Worm (Caenorhabditis elegans): Measurements from ENCODE around the gene sre-27.

sre-27 gene

ce11 chrII:12393690-12394089 lies 23.7 kb downstream of the sre-27 start, which contains the start of gene Y57A10B.7:
TSS of gene Y57A10B.7 (minus strand) at chrII:12393790.
- TF ChIP-seq ztf-23 (GFP tag; IDR thresholded peaks at IDR 0.05) (no peak), ztf-29 (GFP tag; IDR thresholded peaks at IDR 0.05) (no peak), tab-1 (GFP tag; IDR thresholded peaks at IDR 0.05) (no peak), med-1 (GFP tag; optimal IDR thresholded peaks at IDR 0.05; ENCODE audit: insufficient read depth) (no peak), klf-2 (GFP tag; conservative IDR thresholded peaks at IDR 0.05) (no peak), ref-1 (GFP tag; conservative IDR thresholded peaks at IDR 0.05) (no peak), T22C8.4 (GFP tag; IDR thresholded peaks at IDR 0.05) (no peak), flt-1 (GFP tag; IDR thresholded peaks at IDR 0.05) (no peak), cog-1 (tag; optimal IDR thresholded peaks at IDR 0.05) (no peak)

- TF ChIP-seq klf-2 (GFP tag; conservative IDR thresholded peaks at IDR 0.05), result no peak
- TF ChIP-seq ztf-29 (GFP tag; IDR thresholded peaks at IDR 0.05), result no peak
- TF ChIP-seq cog-1 (tag; optimal IDR thresholded peaks at IDR 0.05), result no peak
- TF ChIP-seq med-1 (GFP tag; optimal IDR thresholded peaks at IDR 0.05; ENCODE audit: insufficient read depth), result no peak
- TF ChIP-seq ref-1 (GFP tag; conservative IDR thresholded peaks at IDR 0.05), result no peak
- TF ChIP-seq flt-1 (GFP tag; IDR thresholded peaks at IDR 0.05), result no peak
- TF ChIP-seq ztf-23 (GFP tag; IDR thresholded peaks at IDR 0.05), result no peak
- no peak for TF ChIP-seq T22C8.4 (GFP tag; IDR thresholded peaks at IDR 0.05)
- TF ChIP-seq tab-1 (GFP tag; IDR thresholded peaks at IDR 0.05), result no peak
Observed at ce11 chrII:12389783-12390182, 27.6 kb downstream of the sre-27 start, which contains the start of gene Y57A10B.6. TSS of gene Y57A10B.6 (plus strand) at chrII:12390083.

ce11 chrII:12387980-12388379 lies 29.4 kb downstream of the sre-27 start, which contains the start of gene sre-41:
TSS of gene sre-41 (plus strand) at chrII:12388280.
- TF ChIP-seq T22C8.4 (GFP tag; IDR thresholded peaks at IDR 0.05) (no peak), flt-1 (GFP tag; IDR thresholded peaks at IDR 0.05) (no peak), tab-1 (GFP tag; IDR thresholded peaks at IDR 0.05) (no peak), med-1 (GFP tag; optimal IDR thresholded peaks at IDR 0.05; ENCODE audit: insufficient read depth) (no peak), ztf-29 (GFP tag; IDR thresholded peaks at IDR 0.05) (no peak), ztf-23 (GFP tag; IDR thresholded peaks at IDR 0.05) (no peak), klf-2 (GFP tag; conservative IDR thresholded peaks at IDR 0.05) (no peak)

ce11 chrII:12387487-12387886 lies 29.9 kb downstream of the sre-27 start:
- no peak for TF ChIP-seq med-1 (GFP tag; optimal IDR thresholded peaks at IDR 0.05; ENCODE audit: insufficient read depth)
- TF ChIP-seq ref-1 (GFP tag; conservative IDR thresholded peaks at IDR 0.05), result no peak
- no peak for TF ChIP-seq flt-1 (GFP tag; IDR thresholded peaks at IDR 0.05)
- no peak for TF ChIP-seq cog-1 (tag; optimal IDR thresholded peaks at IDR 0.05)
- TF ChIP-seq klf-2 (GFP tag; conservative IDR thresholded peaks at IDR 0.05), result no peak
- no peak for TF ChIP-seq ztf-23 (GFP tag; IDR thresholded peaks at IDR 0.05)
- TF ChIP-seq tab-1 (GFP tag; IDR thresholded peaks at IDR 0.05), result no peak
- no peak for TF ChIP-seq ztf-29 (GFP tag; IDR thresholded peaks at IDR 0.05)
- TF ChIP-seq T22C8.4 (GFP tag; IDR thresholded peaks at IDR 0.05), result no peak

ce11 chrII:12386781-12387180 lies 30.6 kb downstream of the sre-27 start, which contains the start of gene sre-42:
TSS of gene sre-42 (minus strand) at chrII:12386881.
- no peak for TF ChIP-seq ref-1 (GFP tag; conservative IDR thresholded peaks at IDR 0.05)
- no peak for TF ChIP-seq ztf-29 (GFP tag; IDR thresholded peaks at IDR 0.05)
- TF ChIP-seq ztf-23 (GFP tag; IDR thresholded peaks at IDR 0.05), result no peak
- TF ChIP-seq cog-1 (tag; optimal IDR thresholded peaks at IDR 0.05), result no peak
- no peak for TF ChIP-seq med-1 (GFP tag; optimal IDR thresholded peaks at IDR 0.05; ENCODE audit: insufficient read depth)
- TF ChIP-seq T22C8.4 (GFP tag; IDR thresholded peaks at IDR 0.05), result no peak
- no peak for TF ChIP-seq tab-1 (GFP tag; IDR thresholded peaks at IDR 0.05)
- TF ChIP-seq klf-2 (GFP tag; conservative IDR thresholded peaks at IDR 0.05), result no peak
- TF ChIP-seq flt-1 (GFP tag; IDR thresholded peaks at IDR 0.05), result no peak

- no peak for TF ChIP-seq ref-1 (GFP tag; conservative IDR thresholded peaks at IDR 0.05)
- no peak for TF ChIP-seq ztf-29 (GFP tag; IDR thresholded peaks at IDR 0.05)
- TF ChIP-seq cog-1 (tag; optimal IDR thresholded peaks at IDR 0.05), result no peak
- TF ChIP-seq ztf-23 (GFP tag; IDR thresholded peaks at IDR 0.05), result no peak
- TF ChIP-seq tab-1 (GFP tag; IDR thresholded peaks at IDR 0.05), result no peak
- no peak for TF ChIP-seq flt-1 (GFP tag; IDR thresholded peaks at IDR 0.05)
- TF ChIP-seq med-1 (GFP tag; optimal IDR thresholded peaks at IDR 0.05; ENCODE audit: insufficient read depth), result no peak
- no peak for TF ChIP-seq T22C8.4 (GFP tag; IDR thresholded peaks at IDR 0.05)
- no peak for TF ChIP-seq klf-2 (GFP tag; conservative IDR thresholded peaks at IDR 0.05)
Observed at ce11 chrII:12385815-12386214, 31.6 kb downstream of the sre-27 start.

- TF ChIP-seq cog-1 (tag; optimal IDR thresholded peaks at IDR 0.05), result no peak
- TF ChIP-seq T22C8.4 (GFP tag; IDR thresholded peaks at IDR 0.05), result no peak
- TF ChIP-seq med-1 (GFP tag; optimal IDR thresholded peaks at IDR 0.05; ENCODE audit: insufficient read depth), result no peak
- no peak for TF ChIP-seq ztf-29 (GFP tag; IDR thresholded peaks at IDR 0.05)
- no peak for TF ChIP-seq tab-1 (GFP tag; IDR thresholded peaks at IDR 0.05)
- no peak for TF ChIP-seq klf-2 (GFP tag; conservative IDR thresholded peaks at IDR 0.05)
- TF ChIP-seq flt-1 (GFP tag; IDR thresholded peaks at IDR 0.05), result no peak
Observed at ce11 chrII:12382625-12383562, 34.5 kb downstream of the sre-27 start, which contains the start of gene btb-14. TSS of gene btb-14 (plus strand) at chrII:12383463.

ce11 chrII:12380888-12381287 lies 36.5 kb downstream of the sre-27 start:
- TF ChIP-seq T22C8.4 (GFP tag; IDR thresholded peaks at IDR 0.05) (no peak), med-1 (GFP tag; optimal IDR thresholded peaks at IDR 0.05; ENCODE audit: insufficient read depth) (no peak), klf-2 (GFP tag; conservative IDR thresholded peaks at IDR 0.05) (no peak), ztf-23 (GFP tag; IDR thresholded peaks at IDR 0.05) (no peak), ztf-29 (GFP tag; IDR thresholded peaks at IDR 0.05) (no peak), ref-1 (GFP tag; conservative IDR thresholded peaks at IDR 0.05) (no peak), flt-1 (GFP tag; IDR thresholded peaks at IDR 0.05) (no peak), tab-1 (GFP tag; IDR thresholded peaks at IDR 0.05) (no peak), cog-1 (tag; optimal IDR thresholded peaks at IDR 0.05) (no peak)

ce11 chrII:12379430-12379829 lies 38.0 kb downstream of the sre-27 start, which contains the start of gene marc-5:
TSS of gene marc-5 (minus strand) at chrII:12379530.
- TF ChIP-seq T22C8.4 (GFP tag; IDR thresholded peaks at IDR 0.05), result no peak
- TF ChIP-seq ztf-23 (GFP tag; IDR thresholded peaks at IDR 0.05), result no peak
- no peak for TF ChIP-seq cog-1 (tag; optimal IDR thresholded peaks at IDR 0.05)
- TF ChIP-seq ref-1 (GFP tag; conservative IDR thresholded peaks at IDR 0.05), result no peak
- TF ChIP-seq klf-2 (GFP tag; conservative IDR thresholded peaks at IDR 0.05), result no peak
- no peak for TF ChIP-seq tab-1 (GFP tag; IDR thresholded peaks at IDR 0.05)
- no peak for TF ChIP-seq med-1 (GFP tag; optimal IDR thresholded peaks at IDR 0.05; ENCODE audit: insufficient read depth)
- TF ChIP-seq flt-1 (GFP tag; IDR thresholded peaks at IDR 0.05), result no peak
- TF ChIP-seq ztf-29 (GFP tag; IDR thresholded peaks at IDR 0.05), result no peak
